Worm (Caenorhabditis elegans): ENCODE measurements around the gene F59B10.3.

- no peak for TF ChIP-seq B0336.3 (GFP tag; IDR thresholded peaks at IDR 0.05)
- TF ChIP-seq hsf-1 (GFP tag; IDR thresholded peaks at IDR 0.05), result no peak
- no peak for TF ChIP-seq efl-1 (GFP tag; optimal IDR thresholded peaks at IDR 0.05)
- no peak for TF ChIP-seq unc-62 (GFP tag; optimal IDR thresholded peaks at IDR 0.05)
- no peak for TF ChIP-seq snpc-4 (GFP tag; optimal IDR thresholded peaks at IDR 0.05)
- TF ChIP-seq snpc-4 (tag; optimal IDR thresholded peaks at IDR 0.05), result no peak
- no peak for TF ChIP-seq him-1 (tag; optimal IDR thresholded peaks at IDR 0.05)
- no peak for TF ChIP-seq rcor-1 (GFP tag; IDR thresholded peaks at IDR 0.05)
- TF ChIP-seq nfya-1 (tag; optimal IDR thresholded peaks at IDR 0.05; ENCODE audit: borderline replicate concordance, insufficient read depth), result no peak
- no peak for TF ChIP-seq attf-5 (GFP tag; optimal IDR thresholded peaks at IDR 0.05)
- TF ChIP-seq madf-3 (GFP tag; IDR thresholded peaks at IDR 0.05), result no peak
- TF ChIP-seq bed-2 (GFP tag; IDR thresholded peaks at IDR 0.05), result no peak
- no peak for TF ChIP-seq ceh-100 (GFP tag; IDR thresholded peaks at IDR 0.05)
- no peak for TF ChIP-seq unc-130 (GFP tag; optimal IDR thresholded peaks at IDR 0.05)
- no peak for TF ChIP-seq snpc-1.3 (tag; optimal IDR thresholded peaks at IDR 0.05; ENCODE audit: insufficient read depth)
Observed at ce11 chrII:10470159-10470558, 40.2 kb upstream of the F59B10.3 start, which contains the start of gene clec-143.
